Worm (Caenorhabditis elegans) whole organism, late embryonic: ENCODE results near the gene selt-1.1.

Experiments used
- F13H6.1 ChIP-seq: sonication (generic microtip); optimal IDR thresholded peaks from 2 replicates; lab custom pipeline; 2016; ENCODE audit warnings: missing genetic modification characterization, missing compliant biosample characterization
- ama-1 ChIP-seq: fragments of 150-350 bp; optimal IDR thresholded peaks from 2 replicates; lab custom pipeline; 2014
- che-1 ChIP-seq: sonication (generic microtip); optimal IDR thresholded peaks from 2 replicates; lab custom pipeline; 2016; ENCODE audit warnings: mild to moderate bottlenecking, missing genetic modification characterization, missing compliant biosample characterization
- fax-1 ChIP-seq: sonication (generic microtip); optimal IDR thresholded peaks from 2 replicates; lab custom pipeline; 2016; ENCODE audit warnings: missing genotype, missing genetic modification characterization, missing compliant biosample characterization
- hlh-13 ChIP-seq: fragments of 200-800 bp; sonication (Bioruptor generic); optimal IDR thresholded peaks from 2 replicates; lab custom pipeline; 2018; ENCODE audit warnings: mild to moderate bottlenecking, missing genetic modification characterization, missing compliant biosample characterization
- lin-11 ChIP-seq: fragments of 200-800 bp; sonication (Bioruptor generic); optimal IDR thresholded peaks from 2 replicates; lab custom pipeline; 2018; ENCODE audit warnings: mild to moderate bottlenecking, missing genetic modification characterization, missing compliant biosample characterization
- ttx-3 ChIP-seq: sonication (generic microtip); optimal IDR thresholded peaks from 2 replicates; lab custom pipeline; 2016; ENCODE audit warnings: missing genetic modification reagents, missing genetic modification characterization, missing compliant biosample characterization

DNA sequence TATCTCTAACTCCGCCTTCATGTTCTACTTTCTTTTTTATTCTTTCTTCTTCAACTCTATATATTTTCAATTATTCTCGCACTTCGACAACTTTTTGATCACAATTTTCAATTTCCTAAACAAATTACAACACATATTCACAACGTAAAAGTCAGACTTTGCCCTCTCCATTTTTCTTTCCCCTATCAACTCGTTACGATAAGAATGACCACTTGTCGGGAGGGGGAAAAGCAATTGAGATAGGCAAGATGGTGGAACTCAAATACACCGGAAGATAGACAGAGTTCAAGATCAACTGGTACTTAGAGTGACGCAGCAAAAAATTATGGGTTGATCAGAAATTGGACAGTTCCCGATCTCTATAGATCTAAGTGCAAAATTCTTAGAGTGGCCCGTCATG lies 8.8 kb upstream of the selt-1.1 start:
- no peak for TF ChIP-seq lin-11 (tag; lab: Kevin White, UChicago)
- no peak for TF ChIP-seq ttx-3 (tag; lab: Kevin White, UChicago)
- no peak for TF ChIP-seq fax-1 (tag; lab: Kevin White, UChicago)
- no peak for TF ChIP-seq ama-1 (lab: Kevin White, UChicago)
- no peak for TF ChIP-seq F13H6.1 (tag; lab: Kevin White, UChicago)
- no peak for TF ChIP-seq che-1 (tag; lab: Kevin White, UChicago)
- no peak for TF ChIP-seq hlh-13 (GFP tag; lab: Kevin White, UChicago)
